Fruit fly (Drosophila melanogaster) whole organism: Measurements from ENCODE around the gene CG31815.
A peak's percentile ranks its signal among the peaks of the same experiment; 100 is the strongest.

ENCODE experiments used
- CG8478 ChIP-seq: fragments of >200 bp; optimal IDR thresholded peaks from 2 replicates; lab custom pipeline; 2018; ENCODE audit warnings: inconsistent platforms
- Dll ChIP-seq: fragments of >200 bp; optimal IDR thresholded peaks from 2 replicates; lab custom pipeline; 2017
- EcR ChIP-seq, 2 experiments: fragments of >200 bp; optimal IDR thresholded peaks; 2 replicates each; lab custom pipeline; 2017; ENCODE audit warnings: missing biosample characterization in 2 of 2, missing genetic modification characterization in 2 of 2, missing genetic modification reagents in 2 of 2
- pan ChIP-seq: fragments of >200 bp; optimal IDR thresholded peaks from 2 replicates; lab custom pipeline; 2017
- psq ChIP-seq: fragments of >200 bp; optimal IDR thresholded peaks from 2 replicates; lab custom pipeline; 2017
- usp ChIP-seq: fragments of >200 bp; optimal IDR thresholded peaks from 2 replicates; lab custom pipeline; 2017; ENCODE audit warnings: missing biosample characterization, missing genetic modification characterization, mixed read lengths

Gene CG31815

dm6 chr2L:16605032-16605872 lies at the start of gene CG31815:
CG31815 (plus strand) TSS chr2L:16605822.
- no peak for TF ChIP-seq EcR (GFP tag; optimal IDR thresholded peaks at IDR 0.05; lab: Kevin White, UChicago)
- TF ChIP-seq Dll (lab: Kevin White, UChicago) = no peak

- TF ChIP-seq Dll (lab: Kevin White, UChicago) = no peak
- no peak for TF ChIP-seq usp (GFP tag; lab: Kevin White, UChicago)
- no peak for TF ChIP-seq psq (lab: Kevin White, UChicago)
- no peak for TF ChIP-seq CG8478 (lab: Kevin White, UChicago)
- TF ChIP-seq pan (lab: Kevin White, UChicago) = no peak
- no peak for TF ChIP-seq EcR (GFP tag; optimal IDR thresholded peaks at IDR 0.05; lab: Kevin White, UChicago)
Observed at dm6 chr2L:16559919-16560318, 45.7 kb upstream of the CG31815 start.

- TF ChIP-seq Dll (lab: Kevin White, UChicago) = no peak
- TF ChIP-seq pan (lab: Kevin White, UChicago) = no peak
- no peak for TF ChIP-seq usp (GFP tag; lab: Kevin White, UChicago)
- TF ChIP-seq CG8478 (lab: Kevin White, UChicago) = no peak
- TF ChIP-seq psq (lab: Kevin White, UChicago) = no peak
- no peak for TF ChIP-seq EcR (GFP tag; optimal IDR thresholded peaks at IDR 0.05; lab: Kevin White, UChicago)
Observed at dm6 chr2L:16562379-16562778, 43.2 kb upstream of the CG31815 start.

- TF ChIP-seq EcR (GFP tag; optimal IDR thresholded peaks at IDR 0.05; lab: Kevin White, UChicago) (no peak), Dll (lab: Kevin White, UChicago) (no peak), pan (lab: Kevin White, UChicago) (no peak), CG8478 (lab: Kevin White, UChicago) (no peak), psq (lab: Kevin White, UChicago) (no peak), usp (GFP tag; lab: Kevin White, UChicago) (no peak)
Observed at dm6 chr2L:16582732-16583131, 22.9 kb upstream of the CG31815 start.

- peak; percentile 67 to 87 for TF ChIP-seq EcR (GFP tag; optimal IDR thresholded peaks at IDR 0.05; lab: Kevin White, UChicago)
- no peak for TF ChIP-seq usp (GFP tag; lab: Kevin White, UChicago)
Observed at dm6 chr2L:16587654-16588348, 17.8 kb upstream of the CG31815 start.

- TF ChIP-seq pan (lab: Kevin White, UChicago) (no peak), usp (GFP tag; lab: Kevin White, UChicago) (no peak), psq (lab: Kevin White, UChicago) (no peak), EcR (GFP tag; optimal IDR thresholded peaks at IDR 0.05; lab: Kevin White, UChicago) (peak in 1 of 2 experiments; percentile 32), Dll (lab: Kevin White, UChicago) (no peak), CG8478 (lab: Kevin White, UChicago) (no peak)
Observed at dm6 chr2L:16588691-16589102, 16.9 kb upstream of the CG31815 start.

- TF ChIP-seq psq (lab: Kevin White, UChicago) (no peak), usp (GFP tag; lab: Kevin White, UChicago) (no peak), Dll (lab: Kevin White, UChicago) (no peak), CG8478 (lab: Kevin White, UChicago) (no peak), pan (lab: Kevin White, UChicago) (no peak), EcR (GFP tag; optimal IDR thresholded peaks at IDR 0.05; lab: Kevin White, UChicago) (no peak)
Observed at dm6 chr2L:16590345-16591107, 15.1 kb upstream of the CG31815 start.

dm6 chr2L:16591480-16591879 lies 14.1 kb upstream of the CG31815 start:
- no peak for TF ChIP-seq usp (GFP tag; lab: Kevin White, UChicago)
- no peak for TF ChIP-seq Dll (lab: Kevin White, UChicago)
- no peak for TF ChIP-seq pan (lab: Kevin White, UChicago)
- no peak for TF ChIP-seq psq (lab: Kevin White, UChicago)

- no peak for TF ChIP-seq EcR (GFP tag; optimal IDR thresholded peaks at IDR 0.05; lab: Kevin White, UChicago)
Observed at dm6 chr2L:16591934-16592333, 13.7 kb upstream of the CG31815 start.

dm6 chr2L:16593895-16594468 lies 11.6 kb upstream of the CG31815 start:
- TF ChIP-seq EcR (GFP tag; optimal IDR thresholded peaks at IDR 0.05; lab: Kevin White, UChicago) = no peak
- no peak for TF ChIP-seq Dll (lab: Kevin White, UChicago)
- no peak for TF ChIP-seq CG8478 (lab: Kevin White, UChicago)
- TF ChIP-seq pan (lab: Kevin White, UChicago) = no peak

dm6 chr2L:16594628-16595027 lies 11.0 kb upstream of the CG31815 start:
- TF ChIP-seq Dll (lab: Kevin White, UChicago) (no peak), psq (lab: Kevin White, UChicago) (no peak), pan (lab: Kevin White, UChicago) (no peak), CG8478 (lab: Kevin White, UChicago) (no peak), usp (GFP tag; lab: Kevin White, UChicago) (no peak), EcR (GFP tag; optimal IDR thresholded peaks at IDR 0.05; lab: Kevin White, UChicago) (no peak)
